Fruit fly (Drosophila melanogaster): ENCODE data around the gene CG17195.

The CG17195 gene

dm6 chr3R:25789355-25789754 lies 12.4 kb upstream of the CG17195 start, which contains the start of gene CG31380 (continued):
- TF ChIP-seq vnd (GFP tag; IDR thresholded peaks at IDR 0.05; ENCODE audit: partially characterized antibody) (no peak), CG4730 (GFP tag; IDR thresholded peaks at IDR 0.05) (no peak)

dm6 chr3R:25787198-25787597 lies 10.2 kb upstream of the CG17195 start, which contains the start of gene CG4960:
TSS of gene CG4960 (minus strand) at chr3R:25787298.
- TF ChIP-seq CG1529 (GFP tag; optimal IDR thresholded peaks at IDR 0.05) = no peak
- no peak for TF ChIP-seq Scr (GFP tag; IDR thresholded peaks at IDR 0.05; ENCODE audit: partially characterized antibody)

dm6 chr3R:25782855-25783424 lies 5.9 kb upstream of the CG17195 start:
- TF ChIP-seq slbo (GFP tag; IDR thresholded peaks at IDR 0.05) (no peak), CG1792 (GFP tag; optimal IDR thresholded peaks at IDR 0.05) (no peak), Ets65A (GFP tag) (peak; percentile 30), ase (GFP tag; IDR thresholded peaks at IDR 0.05) (no peak), CG4707 (GFP tag; optimal IDR thresholded peaks at IDR 0.05) (no peak), CG6813 (GFP tag; optimal IDR thresholded peaks at IDR 0.05) (no peak), bcd (GFP tag; optimal IDR thresholded peaks at IDR 0.05) (no peak), inv (GFP tag; IDR thresholded peaks at IDR 0.05; ENCODE audit: partially characterized antibody) (no peak), Trl (optimal IDR thresholded peaks at IDR 0.05) (peak; percentile 45 to 88), Trl (GFP tag; optimal IDR thresholded peaks at IDR 0.05) (no peak), pho (GFP tag; optimal IDR thresholded peaks at IDR 0.05) (no peak), CG17328 (GFP tag; IDR thresholded peaks at IDR 0.05) (no peak), amos (GFP tag; IDR thresholded peaks at IDR 0.05; ENCODE audit: partially characterized antibody) (peak; percentile 16; the same call in 1 of the 2 replicates), abd-A (tag; optimal IDR thresholded peaks at IDR 0.05) (peak; percentile 15), nmo (GFP tag; optimal IDR thresholded peaks at IDR 0.05) (no peak), tll (GFP tag; optimal IDR thresholded peaks at IDR 0.05) (no peak), usp (GFP tag; optimal IDR thresholded peaks at IDR 0.05) (no peak), CG3163 (GFP tag; optimal IDR thresholded peaks at IDR 0.05) (peak; percentile 65), esg (GFP tag; conservative IDR thresholded peaks at IDR 0.05) (no peak), CG2875 (GFP tag; optimal IDR thresholded peaks at IDR 0.05) (no peak), emc (GFP tag; optimal IDR thresholded peaks at IDR 0.05) (no peak), CG7928 (GFP tag; optimal IDR thresholded peaks at IDR 0.05) (no peak), CG10979 (tag; optimal IDR thresholded peaks at IDR 0.05) (no peak), onecut (GFP tag; IDR thresholded peaks at IDR 0.05) (no peak), CG8944 (GFP tag; optimal IDR thresholded peaks at IDR 0.05) (no peak), CG15073 (GFP tag; optimal IDR thresholded peaks at IDR 0.05) (no peak), CG11723 (GFP tag; optimal IDR thresholded peaks at IDR 0.05) (no peak), sc (optimal IDR thresholded peaks at IDR 0.05) (no peak), sc (GFP tag; optimal IDR thresholded peaks at IDR 0.05) (no peak), dan (GFP tag; IDR thresholded peaks at IDR 0.05) (no peak), B-H1 (GFP tag; IDR thresholded peaks at IDR 0.05) (no peak), z (GFP tag; IDR thresholded peaks at IDR 0.05) (peak; percentile 90)

dm6 chr3R:25778205-25778604 lies 1.2 kb upstream of the CG17195 start, which contains the start of gene CG4956:
TSS of gene CG4956 (minus strand) at chr3R:25778305.
- TF ChIP-seq az2 (GFP tag; optimal IDR thresholded peaks at IDR 0.05) = no peak
- no peak for TF ChIP-seq chinmo (GFP tag; IDR thresholded peaks at IDR 0.05; ENCODE audit: partially characterized antibody)
- no peak for TF ChIP-seq mld (GFP tag; IDR thresholded peaks at IDR 0.05; ENCODE audit: partially characterized antibody)
- no peak for TF ChIP-seq Lim3 (GFP tag; IDR thresholded peaks at IDR 0.05)
- TF ChIP-seq so (GFP tag; IDR thresholded peaks at IDR 0.05) = no peak
- no peak for TF ChIP-seq CG16863 (GFP tag; optimal IDR thresholded peaks at IDR 0.05)
- no peak for TF ChIP-seq CG14710 (tag; optimal IDR thresholded peaks at IDR 0.05)
- no peak for TF ChIP-seq CG9727 (GFP tag; optimal IDR thresholded peaks at IDR 0.05)

All from whole organism, embryonic.